Fruit fly (Drosophila melanogaster) whole organism: ENCODE data around the gene CG12674.
A peak's percentile ranks its signal among the peaks of the same experiment; 100 is the strongest.

Experiments
- CG8478 ChIP-seq: fragments of >200 bp; optimal IDR thresholded peaks from 2 replicates; lab custom pipeline; 2018; ENCODE audit warnings: inconsistent platforms
- Dll ChIP-seq: fragments of >200 bp; optimal IDR thresholded peaks from 2 replicates; lab custom pipeline; 2017
- EcR ChIP-seq, 2 experiments: fragments of >200 bp; optimal IDR thresholded peaks; 2 replicates each; lab custom pipeline; 2017; ENCODE audit warnings: missing biosample characterization in 2 of 2, missing genetic modification characterization in 2 of 2, missing genetic modification reagents in 2 of 2
- pan ChIP-seq: fragments of >200 bp; optimal IDR thresholded peaks from 2 replicates; lab custom pipeline; 2017
- psq ChIP-seq: fragments of >200 bp; optimal IDR thresholded peaks from 2 replicates; lab custom pipeline; 2017
- usp ChIP-seq: fragments of >200 bp; optimal IDR thresholded peaks from 2 replicates; lab custom pipeline; 2017; ENCODE audit warnings: missing biosample characterization, missing genetic modification characterization, mixed read lengths

CG12674 gene

DNA sequence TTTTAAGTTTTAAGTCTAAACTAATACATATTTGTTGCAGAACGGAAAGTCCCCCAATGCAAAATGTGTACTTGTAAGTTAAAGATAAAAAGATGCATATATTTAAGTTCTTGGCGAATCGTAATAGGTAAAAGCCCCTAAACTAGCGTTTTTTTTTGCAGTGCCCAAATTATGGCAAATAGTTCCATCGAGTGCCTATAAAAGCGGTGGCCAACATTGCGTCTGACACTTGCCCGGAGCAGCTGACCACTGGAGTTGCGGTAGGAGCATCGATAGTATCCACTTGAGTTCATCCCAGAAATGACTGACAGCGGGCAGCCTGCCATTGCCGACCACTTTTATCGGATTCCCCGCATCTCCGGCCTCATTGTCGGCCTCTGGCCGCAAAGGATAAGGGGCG lies 25.4 kb upstream of the CG12674 start, which contains the start of gene Or22c:
Gene Or22c (plus strand): TSS at position 301 of the 400 bp plus-strand sequence.
- no peak for TF ChIP-seq usp (GFP tag; lab: Kevin White, UChicago)
- TF ChIP-seq CG8478 (lab: Kevin White, UChicago): no peak
- no peak for TF ChIP-seq EcR (GFP tag; optimal IDR thresholded peaks at IDR 0.05; lab: Kevin White, UChicago)
- TF ChIP-seq pan (lab: Kevin White, UChicago): no peak
- no peak for TF ChIP-seq psq (lab: Kevin White, UChicago)
- no peak for TF ChIP-seq Dll (lab: Kevin White, UChicago)

DNA sequence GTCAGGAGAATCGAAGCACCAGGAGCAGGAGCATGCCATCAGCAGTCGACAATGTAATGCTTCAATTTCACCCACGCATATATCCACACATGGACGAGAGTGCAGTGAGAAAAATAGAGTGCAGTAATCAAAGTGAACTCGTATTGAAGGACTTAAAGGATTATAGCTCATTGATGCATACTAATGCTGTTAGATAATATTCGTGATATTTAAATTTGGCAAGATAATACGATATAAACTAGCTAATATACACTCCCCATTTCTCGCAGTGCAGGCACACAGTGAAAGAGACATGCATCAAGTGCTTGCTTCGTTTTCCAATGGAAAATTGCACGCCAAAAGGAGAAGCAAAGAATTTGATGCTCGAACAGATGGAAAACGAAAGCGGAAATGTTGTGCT lies 6.7 kb upstream of the CG12674 start:
- TF ChIP-seq usp (GFP tag; lab: Kevin White, UChicago): no peak
- TF ChIP-seq CG8478 (lab: Kevin White, UChicago): no peak
- no peak for TF ChIP-seq pan (lab: Kevin White, UChicago)
- TF ChIP-seq psq (lab: Kevin White, UChicago): no peak
- no peak for TF ChIP-seq EcR (GFP tag; optimal IDR thresholded peaks at IDR 0.05; lab: Kevin White, UChicago)
- no peak for TF ChIP-seq Dll (lab: Kevin White, UChicago)

DNA sequence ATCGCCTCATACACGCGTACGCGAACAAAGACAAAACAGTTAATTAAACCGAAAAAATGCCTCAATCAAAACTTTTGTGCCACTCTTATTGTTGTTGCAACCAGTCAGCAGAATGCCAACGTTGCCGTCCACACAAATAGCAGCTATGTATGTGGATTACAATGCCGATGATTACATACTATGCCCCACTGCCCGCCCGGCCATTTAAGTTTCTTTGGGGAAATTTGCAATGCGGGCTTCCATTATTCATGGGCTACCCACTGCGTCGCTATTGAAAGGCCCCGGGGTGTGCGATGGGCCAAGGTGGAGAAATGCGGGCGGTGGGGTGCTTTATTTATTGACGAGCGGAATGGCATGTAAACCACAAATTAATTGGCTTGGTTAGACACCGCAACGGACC lies 4.6 kb downstream of the CG12674 start:
- no peak for TF ChIP-seq CG8478 (lab: Kevin White, UChicago)

DNA sequence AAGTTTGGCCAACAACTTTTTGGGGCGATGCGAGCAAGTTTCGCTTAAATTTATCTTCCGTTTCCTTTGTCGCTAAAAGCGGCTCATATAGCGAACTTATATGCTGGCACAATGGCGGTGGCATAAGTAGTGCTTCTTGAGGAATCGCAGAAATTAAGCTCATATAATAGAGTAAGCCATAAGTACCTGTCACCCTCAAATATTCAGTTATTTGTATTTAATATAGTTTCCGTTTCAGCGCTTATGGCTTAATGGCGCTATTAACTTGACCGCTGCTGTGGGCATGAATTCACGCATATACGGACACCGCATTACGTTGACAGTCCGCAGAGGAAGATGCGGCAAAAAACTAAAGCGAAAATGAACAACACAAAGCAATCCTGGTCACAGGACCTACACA lies 10.5 kb downstream of the CG12674 start:
- TF ChIP-seq pan (lab: Kevin White, UChicago): no peak
- TF ChIP-seq CG8478 (lab: Kevin White, UChicago): no peak
- no peak for TF ChIP-seq EcR (GFP tag; optimal IDR thresholded peaks at IDR 0.05; lab: Kevin White, UChicago)
- no peak for TF ChIP-seq usp (GFP tag; lab: Kevin White, UChicago)
- no peak for TF ChIP-seq psq (lab: Kevin White, UChicago)
- no peak for TF ChIP-seq Dll (lab: Kevin White, UChicago)

DNA sequence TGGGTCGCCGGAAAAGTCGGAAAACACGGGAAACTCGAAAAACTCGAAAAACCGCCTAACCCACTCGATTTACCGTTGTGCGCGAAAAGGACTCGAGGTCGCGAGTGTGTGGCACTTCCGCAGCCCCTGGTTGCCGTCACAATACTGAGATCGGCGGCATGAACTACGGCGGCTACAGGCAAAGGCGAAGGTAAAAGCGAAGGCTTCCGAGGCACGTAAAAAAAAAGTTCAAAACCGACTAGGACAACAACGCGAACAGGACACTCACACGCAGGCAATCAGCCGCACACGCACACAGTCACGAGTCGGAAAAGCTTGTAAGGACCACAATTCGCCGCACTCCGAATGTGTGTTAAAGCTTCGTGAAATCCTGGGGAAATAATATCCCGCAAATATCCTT lies 30.0 kb downstream of the CG12674 start, which contains the start of gene dpr3:
Gene dpr3 (minus strand): TSS at position 133 of the 400 bp plus-strand sequence.
- TF ChIP-seq CG8478 (lab: Kevin White, UChicago): no peak
- no peak for TF ChIP-seq usp (GFP tag; lab: Kevin White, UChicago)
- no peak for TF ChIP-seq pan (lab: Kevin White, UChicago)
- TF ChIP-seq EcR (GFP tag; optimal IDR thresholded peaks at IDR 0.05; lab: Kevin White, UChicago): no peak
- no peak for TF ChIP-seq Dll (lab: Kevin White, UChicago)
- TF ChIP-seq psq (lab: Kevin White, UChicago): no peak

DNA sequence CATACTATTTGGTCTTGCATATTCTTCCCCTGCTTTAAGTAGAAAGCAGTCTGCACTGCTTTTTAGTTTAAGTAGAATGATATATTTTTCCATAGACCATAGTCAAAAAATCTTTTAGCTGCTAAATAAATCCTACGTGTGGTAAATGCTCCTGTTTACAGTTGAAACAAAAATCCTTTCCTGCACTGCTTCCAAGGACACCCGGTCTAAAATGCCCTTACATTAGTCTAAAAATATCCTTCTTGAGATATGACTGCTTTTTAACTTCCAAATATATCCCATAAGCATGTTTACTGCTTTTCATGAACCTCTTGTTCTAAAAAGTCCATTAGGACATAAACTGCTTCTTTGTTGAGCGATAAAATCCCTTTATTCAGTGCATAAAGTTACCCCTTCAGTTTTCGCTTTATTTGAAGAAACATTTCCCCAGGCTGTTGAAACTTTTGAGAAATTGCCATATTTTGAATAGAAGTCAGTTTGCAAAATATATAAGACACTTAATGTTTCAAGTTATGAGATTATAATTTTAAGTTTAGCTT lies 30.7 kb downstream of the CG12674 start:
- TF ChIP-seq EcR (GFP tag; optimal IDR thresholded peaks at IDR 0.05; lab: Kevin White, UChicago) (no peak), Dll (lab: Kevin White, UChicago) (no peak), psq (lab: Kevin White, UChicago) (no peak), CG8478 (lab: Kevin White, UChicago) (no peak), pan (lab: Kevin White, UChicago) (no peak), usp (GFP tag; lab: Kevin White, UChicago) (no peak)

DNA sequence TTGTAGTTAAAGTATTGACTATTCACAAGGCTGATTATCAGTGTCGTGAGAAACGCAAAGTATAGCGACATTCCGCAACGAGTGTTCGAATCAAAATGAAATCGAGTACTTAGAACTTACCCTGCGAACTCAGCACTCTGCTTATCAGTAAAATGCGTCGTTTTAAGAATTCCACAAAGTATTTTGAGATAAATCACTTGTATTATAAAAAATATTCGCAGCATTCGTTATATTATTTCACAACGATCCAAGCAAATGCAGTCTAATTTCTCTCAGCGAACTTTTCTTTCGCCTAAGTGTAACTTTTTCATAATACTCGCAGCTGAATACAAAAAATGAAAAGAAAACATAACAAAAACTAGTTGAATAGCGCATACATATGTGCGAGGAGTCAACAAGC lies 49.4 kb downstream of the CG12674 start, which contains the start of gene CG4259:
Gene CG4259 (minus strand): TSS at position 101 of the 400 bp plus-strand sequence.
- TF ChIP-seq Dll (lab: Kevin White, UChicago): no peak
- no peak for TF ChIP-seq CG8478 (lab: Kevin White, UChicago)
- no peak for TF ChIP-seq usp (GFP tag; lab: Kevin White, UChicago)
- TF ChIP-seq EcR (GFP tag; optimal IDR thresholded peaks at IDR 0.05; lab: Kevin White, UChicago): no peak
- TF ChIP-seq pan (lab: Kevin White, UChicago): no peak
- TF ChIP-seq psq (lab: Kevin White, UChicago): no peak

DNA sequence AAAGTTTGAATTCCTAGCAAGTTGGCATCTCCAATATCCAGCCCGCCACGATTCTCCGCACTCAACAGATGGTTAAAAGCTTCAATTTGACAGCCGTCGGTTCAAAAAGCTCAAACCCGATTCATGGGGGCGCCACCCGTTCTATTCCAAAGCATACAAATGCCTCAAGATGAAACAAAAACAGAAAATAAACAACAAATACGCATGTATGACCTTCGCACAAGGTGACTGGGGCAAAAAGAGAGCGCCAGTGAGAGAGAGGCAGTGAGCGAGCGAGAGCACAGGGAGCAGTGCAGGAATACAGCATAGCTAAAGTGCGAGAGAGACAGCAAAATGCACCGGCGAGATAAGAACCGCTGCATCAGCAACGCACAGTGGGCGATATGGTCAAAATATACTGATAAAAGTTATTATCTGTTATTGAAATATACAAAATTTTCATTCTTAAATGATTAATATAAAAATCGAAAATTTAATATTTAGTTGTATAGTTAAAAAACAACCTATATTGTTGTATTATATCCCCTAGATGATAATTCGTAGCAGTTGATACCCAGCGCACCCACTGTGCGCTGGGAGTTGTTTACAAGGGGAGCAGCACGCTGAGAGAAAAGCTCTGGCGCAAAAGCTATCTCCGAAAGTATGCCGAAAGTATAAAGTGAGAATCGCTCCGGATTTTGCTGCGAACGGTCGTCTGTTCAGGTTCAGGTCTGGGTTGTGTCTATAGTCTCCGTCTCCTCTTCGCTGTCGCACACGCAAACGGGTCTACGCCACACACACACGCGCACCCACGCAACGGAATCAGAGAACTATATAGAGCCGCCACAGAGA lies 50.7 kb downstream of the CG12674 start, which contains the start of gene Glyp:
Gene Glyp (plus strand): TSS at position 657 of the 831 bp plus-strand sequence.
- TF ChIP-seq Dll (lab: Kevin White, UChicago) (peak; percentile 92), CG8478 (lab: Kevin White, UChicago) (peak; percentile 71), psq (lab: Kevin White, UChicago) (no peak), EcR (GFP tag; optimal IDR thresholded peaks at IDR 0.05; lab: Kevin White, UChicago) (no peak), usp (GFP tag; lab: Kevin White, UChicago) (no peak), pan (lab: Kevin White, UChicago) (no peak)
